Worm (Caenorhabditis elegans): ENCODE results near the gene F25B3.5.

Gene F25B3.5

DNA sequence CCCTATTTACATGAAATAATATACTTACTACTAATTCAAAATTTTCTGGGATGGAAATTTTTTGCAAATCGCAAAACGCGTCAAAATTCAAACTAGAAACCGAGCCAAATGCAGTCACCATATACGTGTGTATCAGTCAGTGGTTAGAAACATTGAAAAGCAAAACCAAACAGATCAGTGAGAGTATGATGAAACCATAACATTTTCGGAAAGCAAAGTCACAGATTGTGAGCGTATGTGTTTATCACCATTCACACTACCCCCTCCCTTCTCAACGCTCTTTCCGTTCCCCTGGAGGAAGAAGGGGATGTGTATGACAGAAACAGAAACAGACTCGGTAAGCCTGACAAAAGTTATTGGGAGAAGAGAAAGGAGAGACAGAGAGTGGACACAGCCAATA, 1.6 kb upstream of the F25B3.5 start:
- TF ChIP-seq ztf-22 (GFP tag; optimal IDR thresholded peaks at IDR 0.05) (no peak), attf-6 (GFP tag; IDR thresholded peaks at IDR 0.05) (no peak), hmg-20 (GFP tag; IDR thresholded peaks at IDR 0.05) (no peak), nhr-179 (tag; optimal IDR thresholded peaks at IDR 0.05) (no peak), lsy-27 (tag; optimal IDR thresholded peaks at IDR 0.05; ENCODE audit: borderline replicate concordance, insufficient read depth) (no peak), attf-3 (GFP tag; conservative IDR thresholded peaks at IDR 0.05) (no peak), snpc-1.3 (tag; optimal IDR thresholded peaks at IDR 0.05; ENCODE audit: insufficient read depth) (no peak), ekl-4 (GFP tag; IDR thresholded peaks at IDR 0.05) (no peak), nhr-90 (tag; optimal IDR thresholded peaks at IDR 0.05) (no peak), cebp-1 (GFP tag; IDR thresholded peaks at IDR 0.05) (no peak; the same call in 1 of the 2 replicates), cebp-1 (tag; optimal IDR thresholded peaks at IDR 0.05) (no peak), F49E8.2 (tag; optimal IDR thresholded peaks at IDR 0.05; ENCODE audit: insufficient read depth) (no peak)

- no peak for TF ChIP-seq ceh-100 (GFP tag; IDR thresholded peaks at IDR 0.05)
- no peak for TF ChIP-seq hsf-1 (GFP tag; IDR thresholded peaks at IDR 0.05)
- no peak for TF ChIP-seq lag-1 (GFP tag; IDR thresholded peaks at IDR 0.05)
- TF ChIP-seq egl-18 (GFP tag; IDR thresholded peaks at IDR 0.05) = no peak
- TF ChIP-seq dpl-1 (GFP tag; optimal IDR thresholded peaks at IDR 0.05) = no peak
- no peak for TF ChIP-seq F49E8.2 (tag; optimal IDR thresholded peaks at IDR 0.05; ENCODE audit: insufficient read depth)
- no peak for TF ChIP-seq dpff-1 (tag; optimal IDR thresholded peaks at IDR 0.05)
- no peak for TF ChIP-seq tbx-9 (tag; optimal IDR thresholded peaks at IDR 0.05; ENCODE audit: borderline replicate concordance)
- no peak for TF ChIP-seq hmg-20 (GFP tag; IDR thresholded peaks at IDR 0.05)
- no peak for TF ChIP-seq die-1 (tag; optimal IDR thresholded peaks at IDR 0.05)
- no peak for TF ChIP-seq snpc-1.3 (tag; optimal IDR thresholded peaks at IDR 0.05; ENCODE audit: insufficient read depth)
- TF ChIP-seq ceh-27 (GFP tag; optimal IDR thresholded peaks at IDR 0.05) = no peak
- TF ChIP-seq hmg-1.2 (GFP tag; IDR thresholded peaks at IDR 0.05) = no peak
- TF ChIP-seq dox-1 (GFP tag; IDR thresholded peaks at IDR 0.05) = no peak
- TF ChIP-seq repo-1 (tag; optimal IDR thresholded peaks at IDR 0.05) = no peak
- TF ChIP-seq sdz-38 (tag; optimal IDR thresholded peaks at IDR 0.05) = no peak
- no peak for TF ChIP-seq ama-1 (optimal IDR thresholded peaks at IDR 0.05)
- no peak for TF ChIP-seq ama-1 (GFP tag; optimal IDR thresholded peaks at IDR 0.05)
- no peak for TF ChIP-seq let-607 (tag; optimal IDR thresholded peaks at IDR 0.05)
Observed at ce11 chrV:9571056-9571455, 959 bp upstream of the F25B3.5 start.

ce11 chrV:9568707-9569106, 1.4 kb downstream of the F25B3.5 start, which contains the start of gene F25B3.4:
Gene F25B3.4 (minus strand): TSS chrV:9568807.
- no peak for TF ChIP-seq nfya-1 (tag; optimal IDR thresholded peaks at IDR 0.05; ENCODE audit: borderline replicate concordance, insufficient read depth)
- TF ChIP-seq hsf-1 (GFP tag; IDR thresholded peaks at IDR 0.05) = no peak

- TF ChIP-seq zim-3 (tag; optimal IDR thresholded peaks at IDR 0.05) = no peak
- no peak for TF ChIP-seq madf-6 (GFP tag; IDR thresholded peaks at IDR 0.05)
- TF ChIP-seq lir-1 (GFP tag; conservative IDR thresholded peaks at IDR 0.05) = no peak
- TF ChIP-seq attf-5 (GFP tag; optimal IDR thresholded peaks at IDR 0.05) = no peak
- peak; percentile 7 for TF ChIP-seq atf-7 (tag; optimal IDR thresholded peaks at IDR 0.05)
- TF ChIP-seq ama-1 (optimal IDR thresholded peaks at IDR 0.05) = no peak
- TF ChIP-seq ama-1 (GFP tag; optimal IDR thresholded peaks at IDR 0.05) = no peak
Observed at ce11 chrV:9563585-9563984, 6.5 kb downstream of the F25B3.5 start.
